Fruit fly (Drosophila melanogaster) whole organism, embryonic: Measurements from ENCODE around the gene mora.

Experiments
- Abd-B ChIP-seq: fragments of 200-800 bp; sonication (Bioruptor generic); optimal IDR thresholded peaks from 2 replicates; lab custom pipeline; 2018; ENCODE audit warnings: missing biosample characterization, mild to moderate bottlenecking, missing genetic modification characterization, moderate library complexity
- Aef1 ChIP-seq: fragments of 200-800 bp; sonication (Bioruptor generic); IDR thresholded peaks from 3 replicates; pipeline ENCODE4 v1.3.6; 2022; ENCODE audit warnings: missing biosample characterization, missing genetic modification characterization
- Asciz ChIP-seq: fragments of 200-800 bp; sonication (Bioruptor generic); optimal IDR thresholded peaks from 2 replicates; lab custom pipeline; 2017; ENCODE audit warnings: missing biosample characterization, mild to moderate bottlenecking, missing genetic modification characterization, missing genetic modification reagents
- BEAF-32 ChIP-seq: fragments of 200-800 bp; sonication (Bioruptor generic); optimal IDR thresholded peaks from 3 replicates; lab custom pipeline; 2017; ENCODE audit warnings: missing biosample characterization, missing genetic modification characterization, mild to moderate bottlenecking, moderate library complexity, missing genetic modification reagents
- CG10654 ChIP-seq: fragments of 200-800 bp; sonication (Bioruptor generic); optimal IDR thresholded peaks from 2 replicates; lab custom pipeline; 2016; ENCODE audit warnings: missing biosample characterization, missing genetic modification characterization
- CG11695 ChIP-seq: fragments of 200-800 bp; sonication (Bioruptor generic); IDR thresholded peaks from 3 replicates; pipeline ENCODE4 v1.3.6; 2022; ENCODE audit warnings: missing biosample characterization, missing genetic modification characterization
- CG11723 ChIP-seq: fragments of 200-800 bp; sonication (Bioruptor generic); optimal IDR thresholded peaks from 2 replicates; lab custom pipeline; 2017; ENCODE audit warnings: missing biosample characterization, mild to moderate bottlenecking, missing genetic modification characterization
- CG13287 ChIP-seq: fragments of 200-800 bp; sonication (Bioruptor generic); IDR thresholded peaks from 2 replicates; pipeline ENCODE4 v1.3.6; 2022; ENCODE audit warnings: missing biosample characterization, missing genetic modification characterization; ENCODE audit not compliant: partially characterized antibody
- CG15514 ChIP-seq: fragments of 200-800 bp; sonication (Bioruptor generic); optimal IDR thresholded peaks from 3 replicates; lab custom pipeline; 2017; ENCODE audit warnings: missing biosample characterization, missing genetic modification characterization, mild to moderate bottlenecking, moderate library complexity, missing genetic modification reagents
- CG16863 ChIP-seq: fragments of 200-800 bp; sonication (Bioruptor generic); optimal IDR thresholded peaks from 3 replicates; lab custom pipeline; 2016; ENCODE audit warnings: missing biosample characterization, missing genetic modification characterization
- CG17328 ChIP-seq: fragments of 200-800 bp; sonication (Bioruptor generic); IDR thresholded peaks from 2 replicates; pipeline ENCODE4 v1.3.6; 2022; ENCODE audit warnings: missing biosample characterization, missing genetic modification characterization
- CG17359 ChIP-seq: fragments of 200-800 bp; sonication (Bioruptor generic); optimal IDR thresholded peaks from 3 replicates; lab custom pipeline; 2018; ENCODE audit warnings: missing biosample characterization, mild to moderate bottlenecking, missing genetic modification characterization, moderate library complexity
- CG18599 ChIP-seq: fragments of 200-800 bp; sonication (Bioruptor generic); optimal IDR thresholded peaks from 3 replicates; lab custom pipeline; 2017; ENCODE audit warnings: missing biosample characterization, missing genetic modification characterization, mild to moderate bottlenecking, moderate library complexity, missing genetic modification reagents
- CG31441 ChIP-seq: fragments of 200-800 bp; sonication (Bioruptor generic); IDR thresholded peaks from 2 replicates; pipeline ENCODE4 v1.3.6; 2022; ENCODE audit warnings: missing biosample characterization, missing genetic modification characterization
- CG42726 ChIP-seq: fragments of 200-800 bp; sonication (Bioruptor generic); IDR thresholded peaks from 2 replicates; pipeline ENCODE4 v1.3.6; 2022; ENCODE audit warnings: missing biosample characterization, missing genetic modification characterization; ENCODE audit not compliant: partially characterized antibody
- CG4424 ChIP-seq: fragments of 200-800 bp; sonication (Bioruptor generic); optimal IDR thresholded peaks from 3 replicates; lab custom pipeline; 2016; ENCODE audit warnings: missing biosample characterization, missing genetic modification characterization
- CG5245 ChIP-seq: fragments of 200-800 bp; sonication (Bioruptor generic); optimal IDR thresholded peaks from 3 replicates; lab custom pipeline; 2016; ENCODE audit warnings: missing biosample characterization, missing genetic modification characterization
- CG6791 ChIP-seq: fragments of 200-800 bp; sonication (Bioruptor generic); IDR thresholded peaks from 3 replicates; pipeline ENCODE4 v1.3.6; 2022; ENCODE audit warnings: missing biosample characterization, missing genetic modification characterization; ENCODE audit not compliant: partially characterized antibody
- Dll ChIP-seq: fragments of 200-800 bp; sonication (Bioruptor generic); IDR thresholded peaks from 4 replicates; pipeline ENCODE4 v1.3.6; 2022; ENCODE audit warnings: missing biosample characterization, missing genetic modification characterization; ENCODE audit not compliant: partially characterized antibody
- H15 ChIP-seq: fragments of 200-800 bp; sonication (Bioruptor generic); IDR thresholded peaks from 3 replicates; pipeline ENCODE4 v1.3.6; 2022; ENCODE audit warnings: missing biosample characterization, missing genetic modification characterization
- HLH54F ChIP-seq: fragments of 200-800 bp; sonication (Bioruptor generic); optimal IDR thresholded peaks from 3 replicates; lab custom pipeline; 2016; ENCODE audit warnings: missing biosample characterization, missing genetic modification characterization
- HmgD ChIP-seq: fragments of 200-800 bp; sonication (Bioruptor generic); optimal IDR thresholded peaks from 3 replicates; lab custom pipeline; 2016; ENCODE audit warnings: missing biosample characterization, missing genetic modification characterization
- Jarid2 ChIP-seq: fragments of 200-800 bp; sonication (Bioruptor generic); optimal IDR thresholded peaks from 3 replicates; lab custom pipeline; 2017; ENCODE audit warnings: mild to moderate bottlenecking, missing biosample characterization, missing genetic modification reagents, missing genetic modification characterization
- MBD-R2 ChIP-seq: fragments of 200-800 bp; sonication (Bioruptor generic); IDR thresholded peaks from 2 replicates; pipeline ENCODE4 v1.3.6; 2022; ENCODE audit warnings: missing biosample characterization, missing genetic modification characterization
- NC2α ChIP-seq: fragments of 200-800 bp; sonication (Bioruptor generic); optimal IDR thresholded peaks from 2 replicates; lab custom pipeline; 2016; ENCODE audit warnings: missing biosample characterization, missing genetic modification characterization
- Nf-YA ChIP-seq: fragments of 200-800 bp; sonication (Bioruptor generic); IDR thresholded peaks from 2 replicates; pipeline ENCODE4 v1.3.6; 2022; ENCODE audit warnings: missing biosample characterization, missing genetic modification characterization
- Oaz ChIP-seq: fragments of 200-800 bp; sonication (Bioruptor generic); IDR thresholded peaks from 2 replicates; pipeline ENCODE4 v1.3.6; 2022; ENCODE audit warnings: missing biosample characterization, missing genetic modification characterization
- Spps ChIP-seq: fragments of 200-800 bp; sonication (Bioruptor generic); optimal IDR thresholded peaks from 2 replicates; lab custom pipeline; 2018; ENCODE audit warnings: missing biosample characterization, mild to moderate bottlenecking, missing genetic modification characterization
- YL-1 ChIP-seq: fragments of 200-800 bp; sonication (Bioruptor generic); optimal IDR thresholded peaks from 3 replicates; lab custom pipeline; 2017; ENCODE audit warnings: missing biosample characterization, mild to moderate bottlenecking, missing genetic modification characterization
- amos ChIP-seq: fragments of 200-800 bp; sonication (Bioruptor generic); IDR thresholded peaks from 2 replicates; pipeline ENCODE4 v1.3.6; 2022; ENCODE audit warnings: missing biosample characterization, missing genetic modification characterization; ENCODE audit not compliant: partially characterized antibody
- bsh ChIP-seq, 2 experiments: fragments of 200-800 bp; sonication (Bioruptor generic); optimal IDR thresholded peaks; 2 replicates each; lab custom pipeline; 2017 to 2018; ENCODE audit warnings: mild to moderate bottlenecking in 2 of 2, missing biosample characterization in 2 of 2, missing genetic modification characterization in 2 of 2, moderate library complexity in 1 of 2
- cad ChIP-seq: fragments of >200 bp; optimal IDR thresholded peaks from 2 replicates; lab custom pipeline; 2017; ENCODE audit warnings: missing biosample characterization, missing genetic modification characterization
- chif ChIP-seq, 2 experiments: fragments of 200-800 bp; sonication (Bioruptor generic); optimal IDR thresholded peaks; 3 replicates each; lab custom pipeline; 2016; ENCODE audit warnings: missing biosample characterization in 2 of 2, missing genetic modification characterization in 2 of 2
- da ChIP-seq: fragments of 200-800 bp; sonication (Bioruptor generic); optimal IDR thresholded peaks from 2 replicates; lab custom pipeline; 2016; ENCODE audit warnings: missing biosample characterization, missing genetic modification characterization
- eyg ChIP-seq: fragments of 200-800 bp; sonication (Bioruptor generic); optimal IDR thresholded peaks from 3 replicates; lab custom pipeline; 2016; ENCODE audit warnings: missing biosample characterization, missing genetic modification characterization
- fru ChIP-seq: fragments of >200 bp; optimal IDR thresholded peaks from 2 replicates; lab custom pipeline; 2017
- fu2 ChIP-seq: fragments of 200-800 bp; sonication (Bioruptor generic); optimal IDR thresholded peaks from 2 replicates; lab custom pipeline; 2016; ENCODE audit warnings: missing biosample characterization, missing genetic modification characterization
- gfzf ChIP-seq: fragments of 200-800 bp; sonication (Bioruptor generic); optimal IDR thresholded peaks from 2 replicates; lab custom pipeline; 2016; ENCODE audit warnings: missing biosample characterization, mild to moderate bottlenecking, missing genetic modification characterization, moderate library complexity
- jumu ChIP-seq: fragments of 200-800 bp; sonication (Bioruptor generic); optimal IDR thresholded peaks from 3 replicates; lab custom pipeline; 2016; ENCODE audit warnings: missing biosample characterization, missing genetic modification characterization
- nmo ChIP-seq: fragments of 200-800 bp; sonication (Bioruptor generic); optimal IDR thresholded peaks from 2 replicates; lab custom pipeline; 2018; ENCODE audit warnings: missing biosample characterization, mild to moderate bottlenecking, missing genetic modification characterization, moderate library complexity
- nom ChIP-seq: fragments of 200-800 bp; sonication (Bioruptor generic); optimal IDR thresholded peaks from 2 replicates; lab custom pipeline; 2017; ENCODE audit warnings: missing biosample characterization, missing genetic modification characterization, mild to moderate bottlenecking, moderate library complexity, missing genetic modification reagents
- odd ChIP-seq: fragments of 200-800 bp; sonication (Bioruptor generic); optimal IDR thresholded peaks from 2 replicates; lab custom pipeline; 2017; ENCODE audit warnings: missing biosample characterization, mild to moderate bottlenecking, missing genetic modification characterization
- pfk ChIP-seq: fragments of 200-800 bp; sonication (Bioruptor generic); optimal IDR thresholded peaks from 2 replicates; lab custom pipeline; 2018; ENCODE audit warnings: missing biosample characterization, mild to moderate bottlenecking, missing genetic modification characterization, moderate library complexity
- phol ChIP-seq: fragments of 200-800 bp; sonication (Bioruptor generic); optimal IDR thresholded peaks from 3 replicates; lab custom pipeline; 2018; ENCODE audit warnings: missing biosample characterization, mild to moderate bottlenecking, missing genetic modification characterization, moderate library complexity
- pros ChIP-seq: fragments of 200-800 bp; sonication (Bioruptor generic); optimal IDR thresholded peaks from 3 replicates; lab custom pipeline; 2019; ENCODE audit warnings: missing biosample characterization, mild to moderate bottlenecking, missing genetic modification characterization, moderate library complexity
- rib ChIP-seq: fragments of 200-800 bp; sonication (Bioruptor generic); IDR thresholded peaks from 2 replicates; pipeline ENCODE4 v1.3.6; 2022; ENCODE audit warnings: missing biosample characterization, missing genetic modification characterization
- ro ChIP-seq: fragments of 200-800 bp; sonication (Bioruptor generic); IDR thresholded peaks from 2 replicates; pipeline ENCODE4 v1.3.6; 2022; ENCODE audit warnings: missing biosample characterization, missing genetic modification characterization
- run ChIP-seq: fragments of 200-800 bp; sonication (Bioruptor generic); optimal IDR thresholded peaks from 3 replicates; lab custom pipeline; 2018; ENCODE audit warnings: missing biosample characterization, mild to moderate bottlenecking, missing genetic modification characterization
- sim ChIP-seq: fragments of 200-800 bp; sonication (Bioruptor generic); IDR thresholded peaks from 2 replicates; pipeline ENCODE4 v1.3.6; 2022; ENCODE audit warnings: missing biosample characterization, missing genetic modification characterization
- ssp ChIP-seq: fragments of 200-800 bp; sonication (Bioruptor generic); IDR thresholded peaks from 2 replicates; pipeline ENCODE4 v1.3.6; 2022; ENCODE audit warnings: missing biosample characterization, missing genetic modification characterization
- unc-4 ChIP-seq: fragments of 200-800 bp; sonication (Bioruptor generic); IDR thresholded peaks from 2 replicates; pipeline ENCODE4 v1.3.6; 2022; ENCODE audit warnings: missing biosample characterization, missing genetic modification characterization; ENCODE audit not compliant: partially characterized antibody

The mora gene

DNA sequence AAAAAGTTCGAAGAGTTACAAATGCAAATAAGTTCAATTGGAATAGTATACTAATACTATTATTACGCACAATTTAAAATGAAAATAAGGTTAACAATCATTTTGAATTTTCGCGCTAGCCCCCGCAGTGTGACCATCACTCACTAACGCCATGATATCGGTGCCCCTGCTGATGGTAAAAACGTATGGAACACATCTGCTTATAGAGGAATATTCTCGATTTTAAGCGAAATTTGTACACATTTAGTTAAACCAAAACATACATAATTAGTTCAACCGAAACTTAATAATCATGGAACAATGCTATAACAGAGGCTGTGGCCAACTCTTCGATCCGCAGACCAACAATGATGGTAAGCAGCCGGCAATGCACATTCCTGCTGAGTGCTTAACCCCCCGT is at the start of gene mora (continued):
- TF ChIP-seq sim (GFP tag; lab: Robert Waterston, UW): no peak
- no peak for TF ChIP-seq CG17328 (GFP tag; lab: Robert Waterston, UW)
- TF ChIP-seq MBD-R2: peak; percentile 36; the same call in 1 of the 2 replicates
- TF ChIP-seq CG42726: no peak
- no peak for TF ChIP-seq odd (GFP tag; lab: Kevin White, UChicago)
- TF ChIP-seq pros (GFP tag; lab: Kevin White, UChicago): no peak
- no peak for TF ChIP-seq HmgD (GFP tag; lab: Kevin White, UChicago)
- no peak for TF ChIP-seq CG31441 (GFP tag; lab: Robert Waterston, UW)
- TF ChIP-seq CG11695 (GFP tag; lab: Robert Waterston, UW): no peak
- peak; percentile 6 for TF ChIP-seq CG15514 (GFP tag; lab: Kevin White, UChicago)
- no peak for TF ChIP-seq rib (GFP tag; lab: Robert Waterston, UW)
- TF ChIP-seq cad (GFP tag; lab: Kevin White, UChicago): no peak
- TF ChIP-seq HLH54F: no peak
- TF ChIP-seq CG17359: no peak
- TF ChIP-seq amos: peak; percentile 13; the same call in 1 of the 2 replicates
- TF ChIP-seq da (GFP tag; lab: Kevin White, UChicago): no peak
- TF ChIP-seq unc-4 (GFP tag; lab: Robert Waterston, UW): peak; percentile 16; the same call in 1 of the 2 replicates
- no peak for TF ChIP-seq ro (GFP tag; lab: Robert Waterston, UW)
- no peak for TF ChIP-seq eyg
- no peak for TF ChIP-seq Spps (tag; lab: Kevin White, UChicago)
- TF ChIP-seq CG18599 (GFP tag; lab: Kevin White, UChicago): no peak
- no peak for TF ChIP-seq nmo (GFP tag; lab: Kevin White, UChicago)
- no peak for TF ChIP-seq NC2α (GFP tag; lab: Kevin White, UChicago)
- TF ChIP-seq Dll (GFP tag; lab: Robert Waterston, UW): 0 out of 4 replicates have a peak, but pooled peaks have one; percentile 29
- TF ChIP-seq jumu (GFP tag; lab: Kevin White, UChicago): no peak
- no peak for TF ChIP-seq nom
- peak; percentile 47 for TF ChIP-seq BEAF-32 (GFP tag; lab: Kevin White, UChicago)
- TF ChIP-seq Jarid2 (GFP tag; lab: Kevin White, UChicago): no peak
- TF ChIP-seq fru (lab: Kevin White, UChicago): no peak
- no peak for TF ChIP-seq Oaz (GFP tag; lab: Robert Waterston, UW)
- TF ChIP-seq YL-1: peak; percentile 72
- no peak for TF ChIP-seq CG10654 (GFP tag; lab: Kevin White, UChicago)
- TF ChIP-seq chif (GFP tag; optimal IDR thresholded peaks at IDR 0.05; lab: Kevin White, UChicago): no peak
- no peak for TF ChIP-seq bsh (GFP tag; optimal IDR thresholded peaks at IDR 0.05; lab: Kevin White, UChicago)
- no peak for TF ChIP-seq ssp (GFP tag; lab: Robert Waterston, UW)
- TF ChIP-seq CG13287 (GFP tag; lab: Robert Waterston, UW): peak; percentile 49
- no peak for TF ChIP-seq run (tag; lab: Kevin White, UChicago)
- TF ChIP-seq Asciz (GFP tag; lab: Kevin White, UChicago): no peak
- TF ChIP-seq Nf-YA (GFP tag; lab: Robert Waterston, UW): no peak
- no peak for TF ChIP-seq CG6791 (GFP tag; lab: Robert Waterston, UW)
- TF ChIP-seq phol: peak; percentile 15
- no peak for TF ChIP-seq CG4424 (GFP tag; lab: Kevin White, UChicago)
- peak; percentile 88 for TF ChIP-seq gfzf (GFP tag; lab: Kevin White, UChicago)
- TF ChIP-seq Aef1 (GFP tag; lab: Robert Waterston, UW): no peak
- no peak for TF ChIP-seq CG16863
- no peak for TF ChIP-seq fu2
- TF ChIP-seq Abd-B (GFP tag; lab: Kevin White, UChicago): no peak
- TF ChIP-seq CG11723 (GFP tag; lab: Kevin White, UChicago): no peak
- TF ChIP-seq CG5245: no peak
- TF ChIP-seq pfk (GFP tag; lab: Kevin White, UChicago): no peak
- no peak for TF ChIP-seq H15 (GFP tag; lab: Robert Waterston, UW)
